Fruit fly (Drosophila melanogaster): Measurements from ENCODE around the gene MED20.

- TF ChIP-seq Myc (optimal IDR thresholded peaks at IDR 0.05) = no peak
- TF ChIP-seq h (optimal IDR thresholded peaks at IDR 0.05) = no peak
- no peak for TF ChIP-seq ttk (optimal IDR thresholded peaks at IDR 0.05)
- TF ChIP-seq insv (optimal IDR thresholded peaks at IDR 0.05) = no peak
- TF ChIP-seq psq (optimal IDR thresholded peaks at IDR 0.05) = no peak
Measured at dm6 chr2L:8083427-8084295, 11.0 kb upstream of the MED20 start.

Data from Kc167 (cell line).